Fruit fly (Drosophila melanogaster) whole organism, wandering third instar larva: ENCODE measurements around the gene CG14440.

Experiments used
- Abd-B ChIP-seq: fragments of >200 bp; optimal IDR thresholded peaks from 2 replicates; lab custom pipeline; 2017; ENCODE audit warnings: missing biosample characterization, missing genetic modification characterization
- CG32264 ChIP-seq: fragments of 200-800 bp; sonication (Bioruptor generic); optimal IDR thresholded peaks from 2 replicates; lab custom pipeline; 2016; ENCODE audit warnings: missing biosample characterization, missing genetic modification characterization
- CG9705 ChIP-seq: fragments of 200-800 bp; sonication (Bioruptor generic); optimal IDR thresholded peaks from 2 replicates; lab custom pipeline; 2018; ENCODE audit warnings: missing biosample characterization, mild to moderate bottlenecking, missing genetic modification characterization
- CrebA ChIP-seq: fragments of 200-800 bp; sonication (Bioruptor generic); optimal IDR thresholded peaks from 2 replicates; lab custom pipeline; 2016; ENCODE audit warnings: missing biosample characterization, mild to moderate bottlenecking, missing genetic modification characterization, borderline replicate concordance
- Dfd ChIP-seq: fragments of >200 bp; optimal IDR thresholded peaks from 2 replicates; lab custom pipeline; 2017; ENCODE audit warnings: missing biosample characterization, missing genetic modification characterization
- Dif ChIP-seq: fragments of 200-275, 200-300 bp; sonication (Bioruptor generic); optimal IDR thresholded peaks from 2 replicates; lab custom pipeline; 2018; ENCODE audit warnings: missing biosample characterization, missing genetic modification characterization; ENCODE audit not compliant: partially characterized antibody
- GATAd ChIP-seq: sonication (Bioruptor generic); optimal IDR thresholded peaks from 2 replicates; lab custom pipeline; 2016; ENCODE audit warnings: missing biosample characterization, missing genetic modification characterization
- HLH106 ChIP-seq: fragments of 200-800 bp; optimal IDR thresholded peaks from 3 replicates; lab custom pipeline; 2019; ENCODE audit warnings: missing biosample characterization, mild to moderate bottlenecking, missing genetic modification characterization, moderate library complexity
- Hnf4 ChIP-seq: fragments of 200-800 bp; sonication (Bioruptor generic); optimal IDR thresholded peaks from 2 replicates; lab custom pipeline; 2016; ENCODE audit warnings: missing biosample characterization, mild to moderate bottlenecking, missing genetic modification characterization
- Hr78 ChIP-seq: fragments of >200 bp; optimal IDR thresholded peaks from 2 replicates; lab custom pipeline; 2017; ENCODE audit warnings: missing biosample characterization, missing genetic modification characterization
- Hr83 ChIP-seq: fragments of 200-300 bp; sonication (Bioruptor generic); optimal IDR thresholded peaks from 2 replicates; lab custom pipeline; 2016; ENCODE audit warnings: missing biosample characterization, mild to moderate bottlenecking, missing genetic modification characterization, moderate library complexity; ENCODE audit not compliant: poor library complexity, severe bottlenecking
- Jra ChIP-seq: sonication (Bioruptor generic); optimal IDR thresholded peaks from 2 replicates; lab custom pipeline; 2016; ENCODE audit warnings: missing biosample characterization, missing genetic modification characterization
- Mio ChIP-seq: sonication (Bioruptor generic); optimal IDR thresholded peaks from 2 replicates; lab custom pipeline; 2016; ENCODE audit warnings: missing biosample characterization, missing genetic modification characterization
- Myc ChIP-seq: fragments of >200 bp; optimal IDR thresholded peaks from 2 replicates; lab custom pipeline; 2017
- N ChIP-seq: fragments of >200 bp; optimal IDR thresholded peaks from 2 replicates; lab custom pipeline; 2018; ENCODE audit warnings: missing biosample characterization, missing external identifiers, missing genetic modification characterization
- OdsH ChIP-seq: fragments of 200-800 bp; sonication (Bioruptor generic); optimal IDR thresholded peaks from 2 replicates; lab custom pipeline; 2016; ENCODE audit warnings: missing biosample characterization, mild to moderate bottlenecking, missing genetic modification characterization
- Rel ChIP-seq, 2 experiments: fragments of 200-800 bp; sonication (Bioruptor generic) in 1 of 2; optimal IDR thresholded peaks; 2 replicates in 1 of 2; 3 replicates in 1 of 2; lab custom pipeline; 2016 to 2019; ENCODE audit warnings: mild to moderate bottlenecking in 2 of 2, missing biosample characterization in 2 of 2, missing genetic modification characterization in 2 of 2, moderate library complexity in 1 of 2
- Sp1 ChIP-seq: fragments of 200-800 bp; sonication (Bioruptor generic); optimal IDR thresholded peaks from 3 replicates; lab custom pipeline; 2019; ENCODE audit warnings: missing biosample characterization, mild to moderate bottlenecking, missing genetic modification characterization, moderate library complexity
- Vsx2 ChIP-seq: fragments of 200-300, 225-300 bp; sonication (Bioruptor generic); optimal IDR thresholded peaks from 2 replicates; lab custom pipeline; 2018; ENCODE audit warnings: missing biosample characterization, missing genetic modification characterization; ENCODE audit not compliant: partially characterized antibody
- br ChIP-seq: fragments of 200-800 bp; sonication (Bioruptor generic); optimal IDR thresholded peaks from 2 replicates; lab custom pipeline; 2016; ENCODE audit warnings: missing biosample characterization, missing genetic modification characterization
- brk ChIP-seq: fragments of 200-800 bp; sonication (Bioruptor generic); optimal IDR thresholded peaks from 2 replicates; lab custom pipeline; 2016; ENCODE audit warnings: missing biosample characterization, mild to moderate bottlenecking, missing genetic modification characterization
- dl ChIP-seq, 2 experiments: fragments of 175-275, 200-275 bp in 1 of 2; fragments of 200-275 bp in 1 of 2; sonication (Bioruptor generic); optimal IDR thresholded peaks; lab custom pipeline; 2018; ENCODE audit warnings: mild to moderate bottlenecking in 2 of 2, missing biosample characterization in 2 of 2, missing genetic modification characterization in 2 of 2, moderate library complexity in 2 of 2; ENCODE audit not compliant: partially characterized antibody in 2 of 2, insufficient read depth in 1 of 2
- dmrt93B ChIP-seq: fragments of 200-800 bp; sonication (Bioruptor generic); optimal IDR thresholded peaks from 2 replicates; lab custom pipeline; 2018; ENCODE audit warnings: missing biosample characterization, mild to moderate bottlenecking, missing genetic modification characterization
- dsf ChIP-seq: sonication (Bioruptor generic); optimal IDR thresholded peaks from 2 replicates; lab custom pipeline; 2016; ENCODE audit warnings: missing biosample characterization, missing genetic modification characterization, borderline replicate concordance
- ey ChIP-seq: fragments of 200-800 bp; sonication (Bioruptor generic); optimal IDR thresholded peaks from 2 replicates; lab custom pipeline; 2016; ENCODE audit warnings: missing biosample characterization, missing genetic modification characterization
- foxo ChIP-seq, 2 experiments: fragments of 200-800 bp; sonication (Bioruptor generic); optimal IDR thresholded peaks; 2 replicates in 1 of 2; 3 replicates in 1 of 2; lab custom pipeline; 2016 to 2017; ENCODE audit warnings: missing biosample characterization in 2 of 2, missing genetic modification characterization in 2 of 2
- fru ChIP-seq: fragments of 200-800 bp; sonication (Bioruptor generic); optimal IDR thresholded peaks from 3 replicates; lab custom pipeline; 2016; ENCODE audit warnings: missing biosample characterization, mild to moderate bottlenecking, missing genetic modification characterization
- h ChIP-seq: fragments of 200-800 bp; sonication (Bioruptor generic); optimal IDR thresholded peaks from 3 replicates; lab custom pipeline; 2016; ENCODE audit warnings: missing biosample characterization, mild to moderate bottlenecking, missing genetic modification characterization
- jim ChIP-seq: fragments of 175-275, 200-325 bp; sonication (Bioruptor generic); optimal IDR thresholded peaks from 2 replicates; lab custom pipeline; 2016; ENCODE audit warnings: missing biosample characterization, mild to moderate bottlenecking, missing genetic modification characterization
- lola ChIP-seq: fragments of >200 bp; optimal IDR thresholded peaks from 2 replicates; lab custom pipeline; 2017; ENCODE audit warnings: missing biosample characterization, missing genetic modification characterization
- pan ChIP-seq: fragments of >200 bp; optimal IDR thresholded peaks from 2 replicates; lab custom pipeline; 2017
- psq ChIP-seq: fragments of 200-800 bp; sonication (Bioruptor generic); optimal IDR thresholded peaks from 3 replicates; lab custom pipeline; 2017; ENCODE audit warnings: missing biosample characterization, mild to moderate bottlenecking, missing genetic modification characterization, moderate library complexity
- rgr ChIP-seq: fragments of 200-800 bp; sonication (Bioruptor generic); optimal IDR thresholded peaks from 3 replicates; lab custom pipeline; 2016; ENCODE audit warnings: missing biosample characterization, mild to moderate bottlenecking, missing genetic modification characterization
- sage ChIP-seq: fragments of 200-800 bp; sonication (Bioruptor generic); optimal IDR thresholded peaks from 2 replicates; lab custom pipeline; 2016; ENCODE audit warnings: missing biosample characterization, mild to moderate bottlenecking, missing genetic modification characterization
- sv ChIP-seq: fragments of 200-800 bp; sonication (Bioruptor generic); optimal IDR thresholded peaks from 3 replicates; lab custom pipeline; 2016; ENCODE audit warnings: missing biosample characterization, missing genetic modification characterization
- tai ChIP-seq: sonication (Bioruptor generic); optimal IDR thresholded peaks from 2 replicates; lab custom pipeline; 2016; ENCODE audit warnings: missing biosample characterization, missing genetic modification characterization
- usp ChIP-seq: fragments of >200 bp; optimal IDR thresholded peaks from 2 replicates; lab custom pipeline; 2017; ENCODE audit warnings: missing biosample characterization, missing genetic modification characterization
- woc ChIP-seq: sonication (Bioruptor generic); optimal IDR thresholded peaks from 2 replicates; lab custom pipeline; 2016; ENCODE audit warnings: missing biosample characterization, mild to moderate bottlenecking, missing genetic modification characterization

CG14440 gene

dm6 chrX:6745547-6745946, 47.2 kb upstream of the CG14440 start:
- TF ChIP-seq lola (GFP tag; lab: Kevin White, UChicago) (no peak), ey (GFP tag; lab: Kevin White, UChicago) (peak; percentile 8), dl (GFP tag; optimal IDR thresholded peaks at IDR 0.05; lab: Kevin White, UChicago; ENCODE audit: insufficient read depth in 1 of 2, partially characterized antibody in 2 of 2) (no peak), br (GFP tag; lab: Kevin White, UChicago) (peak; percentile 7), usp (GFP tag; lab: Kevin White, UChicago) (no peak), foxo (GFP tag; optimal IDR thresholded peaks at IDR 0.05; lab: Kevin White, UChicago) (peak in 1 of 2 experiments; percentile 6), h (GFP tag; lab: Kevin White, UChicago) (peak; percentile 17), Hr83 (GFP tag; lab: Kevin White, UChicago) (no peak), pan (lab: Kevin White, UChicago) (no peak), psq (no peak), tai (no peak), Jra (no peak), HLH106 (peak; percentile 27)

dm6 chrX:6744088-6744487, 45.7 kb upstream of the CG14440 start, which contains the start of gene RpL17:
RpL17 (minus strand) TSS chrX:6744238.
- TF ChIP-seq Vsx2: no peak
- peak; percentile 36 for TF ChIP-seq sage (GFP tag; lab: Kevin White, UChicago)
- TF ChIP-seq jim (GFP tag; lab: Kevin White, UChicago): no peak
- peak; percentile 71 for TF ChIP-seq CG9705 (GFP tag; lab: Kevin White, UChicago)
- TF ChIP-seq dsf: no peak
- no peak for TF ChIP-seq brk (GFP tag; lab: Kevin White, UChicago)
- TF ChIP-seq Hr78 (GFP tag; lab: Kevin White, UChicago): no peak
- peak; percentile 22 for TF ChIP-seq tai
- no peak for TF ChIP-seq Dfd (GFP tag; lab: Kevin White, UChicago)
- no peak for TF ChIP-seq GATAd (GFP tag; lab: Kevin White, UChicago)
- TF ChIP-seq N: no peak
- TF ChIP-seq foxo (GFP tag; optimal IDR thresholded peaks at IDR 0.05; lab: Kevin White, UChicago): peak in 1 of 2 experiments; percentile 81
- TF ChIP-seq Jra: peak; percentile 31
- peak; percentile 67 for TF ChIP-seq psq
- TF ChIP-seq ey (GFP tag; lab: Kevin White, UChicago): peak; percentile 65
- peak; percentile 77 for TF ChIP-seq OdsH (GFP tag; lab: Kevin White, UChicago)
- TF ChIP-seq HLH106: peak; percentile 57
- peak; percentile 81 for TF ChIP-seq br (GFP tag; lab: Kevin White, UChicago)
- peak; percentile 64 for TF ChIP-seq Mio (GFP tag; lab: Kevin White, UChicago)
- TF ChIP-seq usp (GFP tag; lab: Kevin White, UChicago): no peak
- no peak for TF ChIP-seq CG32264 (GFP tag; lab: Kevin White, UChicago)
- TF ChIP-seq lola (GFP tag; lab: Kevin White, UChicago): no peak
- no peak for TF ChIP-seq CrebA (GFP tag; lab: Kevin White, UChicago)
- TF ChIP-seq Abd-B (GFP tag; lab: Kevin White, UChicago): no peak
- peak; percentile 73 for TF ChIP-seq sv
- peak; percentile 78 for TF ChIP-seq dmrt93B (GFP tag; lab: Kevin White, UChicago)
- peak; percentile 58 for TF ChIP-seq woc
- no peak for TF ChIP-seq dl (GFP tag; optimal IDR thresholded peaks at IDR 0.05; lab: Kevin White, UChicago; ENCODE audit: insufficient read depth in 1 of 2, partially characterized antibody in 2 of 2)
- peak; percentile 80 for TF ChIP-seq h (GFP tag; lab: Kevin White, UChicago)
- peak; percentile 87 for TF ChIP-seq Sp1 (GFP tag; lab: Kevin White, UChicago)
- TF ChIP-seq Myc (lab: Kevin White, UChicago): no peak
- peak; percentile 96 for TF ChIP-seq Hr83 (GFP tag; lab: Kevin White, UChicago)
- no peak for TF ChIP-seq Dif (GFP tag; lab: Kevin White, UChicago)
- peak; percentile 75 for TF ChIP-seq fru (GFP tag; lab: Kevin White, UChicago)
- peak; percentile 83 for TF ChIP-seq Hnf4 (GFP tag; lab: Kevin White, UChicago)
- TF ChIP-seq pan (lab: Kevin White, UChicago): no peak
- TF ChIP-seq rgr (GFP tag; lab: Kevin White, UChicago): peak; percentile 92
- TF ChIP-seq Rel (GFP tag; optimal IDR thresholded peaks at IDR 0.05; lab: Kevin White, UChicago): no peak
- peak; percentile 38 for TF ChIP-seq Rel (tag; optimal IDR thresholded peaks at IDR 0.05; lab: Kevin White, UChicago)
